Worm (Caenorhabditis elegans): ENCODE results near the gene cank-26.

DNA sequence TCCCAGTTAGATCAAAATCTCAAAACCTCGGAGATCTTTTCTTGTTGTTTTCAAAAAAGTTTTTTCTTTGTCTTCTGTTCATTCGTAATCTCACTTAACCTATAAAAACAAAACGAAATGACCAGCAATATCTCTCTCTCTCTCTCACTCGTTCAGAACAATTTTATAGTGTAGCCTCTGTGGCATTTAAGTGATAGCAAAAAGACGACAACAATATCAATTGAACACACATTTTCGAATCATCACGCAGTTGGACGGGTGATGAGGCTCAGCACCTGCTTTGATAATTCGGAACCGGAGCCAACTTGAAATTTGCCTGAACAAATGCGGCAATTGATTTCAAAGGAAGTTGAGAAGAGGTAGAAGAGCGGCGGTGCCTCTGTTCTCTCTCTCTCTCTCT is 22.5 kb downstream of the cank-26 start:
- no peak for TF ChIP-seq B0336.3 (GFP tag; IDR thresholded peaks at IDR 0.05)
- no peak for TF ChIP-seq lir-1 (GFP tag; conservative IDR thresholded peaks at IDR 0.05)
- TF ChIP-seq B0019.2 (GFP tag; conservative IDR thresholded peaks at IDR 0.05), result no peak
- TF ChIP-seq B0261.1 (tag; optimal IDR thresholded peaks at IDR 0.05), result no peak
- no peak for TF ChIP-seq dpl-1 (GFP tag; optimal IDR thresholded peaks at IDR 0.05)
- no peak for TF ChIP-seq F57A8.1 (GFP tag; optimal IDR thresholded peaks at IDR 0.05)
- TF ChIP-seq Y53F4B.3 (GFP tag; IDR thresholded peaks at IDR 0.05), result no peak
- no peak for TF ChIP-seq F49E8.2 (tag; optimal IDR thresholded peaks at IDR 0.05; ENCODE audit: insufficient read depth)
- no peak; the same call in 1 of the 2 replicates for TF ChIP-seq sea-2 (GFP tag; IDR thresholded peaks at IDR 0.05)

Data from whole organism, young adult.